Worm (Caenorhabditis elegans) whole organism, dauer: ENCODE measurements around the gene C54D10.13.

Experiments
- unc-62 ChIP-seq: sonication (generic microtip); optimal IDR thresholded peaks from 2 replicates; lab custom pipeline; 2017; ENCODE audit warnings: missing biosample characterization, missing genetic modification reagents, missing genetic modification characterization

C54D10.13 gene

DNA sequence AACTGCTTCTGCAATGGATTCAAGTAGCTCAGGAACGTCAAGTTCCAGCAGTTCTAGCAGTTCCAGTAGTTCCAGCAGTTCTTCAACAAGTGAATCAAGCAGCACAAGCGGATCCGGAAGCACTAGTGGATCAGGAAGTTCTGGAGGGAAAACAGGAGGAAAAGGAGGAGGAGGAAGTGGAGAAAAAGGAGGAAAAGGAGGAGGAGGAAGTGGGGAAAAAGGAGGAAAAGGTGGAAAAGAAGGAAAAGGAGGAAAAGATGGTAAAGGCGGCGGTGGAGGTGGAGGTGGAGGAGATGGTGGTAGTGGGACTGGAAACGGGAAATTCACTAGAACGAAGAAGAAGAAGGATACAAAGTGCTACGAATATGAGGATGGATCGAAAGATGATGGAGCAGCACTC, 25.6 kb downstream of the C54D10.13 start:
- TF ChIP-seq unc-62 (GFP tag; lab: Kevin White, UChicago), result no peak

DNA sequence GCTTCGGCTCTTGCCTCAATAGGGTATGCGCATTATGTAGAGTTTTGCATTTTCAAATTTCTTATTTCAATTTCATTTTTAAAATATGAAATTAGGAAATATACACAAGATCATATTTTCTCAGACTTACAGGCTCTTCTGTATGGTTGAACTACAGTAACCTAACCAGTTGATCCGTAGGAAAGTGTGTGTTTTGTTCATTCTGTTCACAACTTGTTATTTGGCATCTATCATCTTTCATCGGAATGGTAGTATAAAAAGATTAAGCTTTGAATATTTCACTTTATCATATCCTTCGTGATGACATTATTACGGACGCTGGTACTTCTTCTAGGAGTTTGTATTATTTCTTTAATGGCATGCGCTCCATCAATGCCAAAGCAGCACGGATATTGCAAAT, 26.2 kb downstream of the C54D10.13 start, which contains the start of gene K01D12.10:
TSS of gene K01D12.10 (plus strand) at position 301 of the 400 bp plus-strand sequence.
- TF ChIP-seq unc-62 (GFP tag; lab: Kevin White, UChicago), result no peak

DNA sequence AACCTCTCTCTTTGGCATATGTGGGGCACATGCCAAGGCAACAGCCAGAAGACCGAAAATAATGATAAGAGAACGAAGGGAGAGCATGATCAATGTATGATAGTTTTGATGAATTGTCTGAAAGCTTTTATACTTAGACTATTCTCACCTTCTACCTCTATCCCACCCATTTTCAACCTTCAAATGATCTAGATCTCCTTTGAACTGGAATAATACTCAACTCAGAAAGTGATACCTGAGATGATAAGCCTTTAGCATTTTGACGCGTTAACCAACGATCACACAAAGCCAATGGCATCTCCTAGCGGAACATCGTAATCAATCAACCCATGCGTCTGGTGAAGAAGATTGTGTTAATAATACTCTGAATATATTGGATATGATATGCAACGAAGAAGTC, 27.5 kb downstream of the C54D10.13 start, which contains the start of gene K01D12.9:
TSS of gene K01D12.9 (minus strand) at position 101 of the 400 bp plus-strand sequence.
- TF ChIP-seq unc-62 (GFP tag; lab: Kevin White, UChicago), result no peak

DNA sequence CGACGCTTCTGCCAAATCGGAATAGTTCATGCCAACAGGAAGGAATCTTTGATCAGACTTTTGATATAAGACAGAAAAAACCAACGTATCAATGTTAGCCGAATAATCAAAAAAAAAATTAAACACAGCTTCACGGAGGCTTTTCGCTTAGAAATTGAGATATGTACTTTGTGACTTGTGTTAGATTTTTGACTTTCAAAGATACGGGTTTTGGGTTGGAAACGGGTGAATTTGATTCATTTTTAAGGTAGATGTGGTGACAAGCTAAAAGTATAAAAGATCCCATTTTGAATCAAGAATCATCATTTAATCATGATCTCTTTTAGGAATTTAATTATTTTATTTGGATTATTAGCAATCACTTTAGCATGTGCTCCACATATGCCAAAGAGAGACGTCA, 29.7 kb downstream of the C54D10.13 start, which contains the start of gene K01D12.8:
TSS of gene K01D12.8 (plus strand) at position 301 of the 400 bp plus-strand sequence.
- TF ChIP-seq unc-62 (GFP tag; lab: Kevin White, UChicago), result no peak

DNA sequence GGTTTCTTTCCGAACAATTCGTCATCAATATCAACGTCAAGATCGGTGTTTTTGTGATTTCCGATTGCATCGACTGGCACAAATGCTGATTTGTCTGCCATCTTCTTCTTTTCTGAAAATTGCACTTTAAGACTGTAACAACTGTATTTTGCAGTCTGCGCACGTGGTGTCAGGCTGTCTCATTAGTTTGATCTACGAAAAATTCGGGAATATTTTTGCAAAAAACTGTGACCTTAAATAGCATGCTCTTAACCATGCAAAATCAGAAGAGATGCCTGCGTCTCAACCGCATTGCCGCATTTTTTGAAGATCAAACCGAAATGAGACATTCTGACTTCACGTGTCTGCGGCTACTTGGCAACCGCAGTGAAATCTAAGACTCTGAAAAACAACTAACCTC, 30.7 kb downstream of the C54D10.13 start, which contains the start of gene K01D12.7:
TSS of gene K01D12.7 (minus strand) at position 101 of the 400 bp plus-strand sequence.
- TF ChIP-seq unc-62 (GFP tag; lab: Kevin White, UChicago), result no peak

DNA sequence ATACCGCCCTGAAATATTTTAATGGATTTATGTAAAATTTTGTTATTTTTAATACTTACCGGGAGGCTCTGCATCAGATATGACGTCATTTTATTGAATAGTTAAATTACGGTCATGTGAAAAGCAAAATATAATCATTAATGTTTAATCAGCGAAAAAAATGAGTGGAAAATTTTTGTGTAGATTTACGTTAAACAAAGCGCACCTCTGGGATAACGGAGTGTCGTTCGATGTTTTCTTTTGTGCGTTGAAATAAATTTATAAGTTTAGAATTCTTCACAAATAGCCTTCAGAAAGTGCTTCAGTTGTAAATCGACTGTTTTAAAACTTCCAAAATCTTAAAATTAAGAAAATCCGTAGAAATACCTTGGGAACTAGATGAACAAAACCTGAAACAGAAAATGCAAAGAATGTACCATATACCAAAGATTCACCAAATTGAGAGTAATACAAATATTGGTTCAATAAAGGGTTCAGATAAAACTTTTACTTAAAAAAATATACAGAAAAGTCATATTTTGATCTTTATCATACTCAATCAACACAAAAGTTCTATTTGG, 31.3 kb downstream of the C54D10.13 start, which contains the start of the genes K01D12.20 and miga-1:
TSS of gene K01D12.20 (minus strand) at position 138 of the 560 bp plus-strand sequence.
TSS of gene miga-1 (minus strand) at position 183 of the 560 bp plus-strand sequence.
- TF ChIP-seq unc-62 (GFP tag; lab: Kevin White, UChicago), result no peak

DNA sequence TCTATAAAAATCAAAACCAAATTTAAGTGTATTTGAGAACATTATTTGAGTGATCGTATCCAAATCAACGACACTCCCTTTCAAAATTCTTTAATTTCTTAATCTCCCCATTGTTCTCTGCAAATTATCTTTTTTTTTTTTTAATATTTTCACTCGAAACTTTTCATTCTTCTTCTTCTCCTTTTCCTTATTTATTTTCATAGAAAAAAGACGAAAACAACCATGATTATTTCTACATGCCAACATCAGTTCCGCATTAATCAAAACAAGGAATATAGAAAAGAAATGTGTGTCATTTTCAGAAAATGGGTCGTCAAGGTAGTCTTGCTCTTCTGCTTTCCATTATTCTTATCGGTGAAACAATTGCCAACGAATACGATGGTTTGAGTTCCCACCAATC, 34.5 kb downstream of the C54D10.13 start, which contains the start of gene K01D12.5:
TSS of gene K01D12.5 (plus strand) at position 301 of the 400 bp plus-strand sequence.
- TF ChIP-seq unc-62 (GFP tag; lab: Kevin White, UChicago), result no peak

DNA sequence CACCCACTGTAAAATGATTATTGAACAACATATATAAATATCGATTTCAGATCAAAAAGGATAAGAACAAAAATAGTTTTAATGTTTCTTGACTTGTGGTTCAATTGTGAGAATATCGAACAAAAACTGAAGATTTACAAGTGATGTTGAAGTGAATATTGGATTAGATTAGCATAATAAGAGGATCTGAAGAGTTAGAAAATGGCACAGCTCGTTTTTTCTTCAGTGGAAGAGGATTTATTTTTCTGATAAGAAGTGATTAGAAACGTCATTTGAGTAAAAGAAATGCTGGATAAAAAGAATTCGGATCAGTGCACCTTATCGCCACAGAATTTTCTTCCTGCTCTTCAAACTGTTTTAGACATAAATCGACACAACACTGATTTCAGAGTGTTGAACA, 36.4 kb downstream of the C54D10.13 start, which contains the start of gene twk-14:
TSS of gene twk-14 (minus strand) at position 8 of the 400 bp plus-strand sequence.
- no peak for TF ChIP-seq unc-62 (GFP tag; lab: Kevin White, UChicago)

DNA sequence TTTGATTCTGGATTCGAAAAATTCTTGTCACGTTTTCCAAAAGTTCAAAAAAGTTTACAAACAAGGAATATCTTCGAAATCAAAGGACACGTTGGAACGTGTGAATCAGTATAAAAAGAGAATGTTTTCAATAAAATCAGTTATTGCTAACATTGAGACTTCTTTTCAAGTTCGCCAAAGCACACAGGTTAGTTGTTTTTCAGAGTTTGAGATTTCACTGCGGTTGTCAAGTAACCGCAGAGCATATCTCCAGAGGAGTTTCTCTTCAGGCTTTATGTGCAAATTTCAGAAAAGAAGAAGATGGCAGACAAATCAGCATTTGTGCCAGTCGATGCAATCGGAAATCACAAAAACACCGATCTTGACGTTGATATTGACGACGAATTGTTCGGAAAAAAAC, 45.9 kb downstream of the C54D10.13 start, which contains the start of gene K01D12.15:
TSS of gene K01D12.15 (plus strand) at position 301 of the 400 bp plus-strand sequence.
- TF ChIP-seq unc-62 (GFP tag; lab: Kevin White, UChicago), result no peak
